Worm (Caenorhabditis elegans) whole organism, early embryonic: ENCODE data around the gene ZC190.4.

Experiments used
- B0310.2 ChIP-seq: sonication (generic microtip); optimal IDR thresholded peaks from 2 replicates; lab custom pipeline; 2016; ENCODE audit warnings: mild to moderate bottlenecking, missing genetic modification characterization, missing compliant biosample characterization
- F13C5.2 ChIP-seq: sonication (generic microtip); optimal IDR thresholded peaks from 2 replicates; lab custom pipeline; 2017; ENCODE audit warnings: mild to moderate bottlenecking, missing genetic modification characterization, inconsistent platforms, missing compliant biosample characterization
- aly-1 ChIP-seq: sonication (generic microtip); optimal IDR thresholded peaks from 2 replicates; lab custom pipeline; 2016; ENCODE audit warnings: missing genetic modification characterization, missing compliant biosample characterization
- ama-1 ChIP-seq: fragments of 150-350 bp; optimal IDR thresholded peaks from 2 replicates; lab custom pipeline; 2014
- ceh-13 ChIP-seq: fragments of 200-800 bp; sonication (Bioruptor generic); optimal IDR thresholded peaks from 2 replicates; lab custom pipeline; 2018; ENCODE audit warnings: mild to moderate bottlenecking, missing genetic modification characterization, missing compliant biosample characterization
- ceh-36 ChIP-seq: sonication (generic microtip); optimal IDR thresholded peaks from 2 replicates; lab custom pipeline; 2016; ENCODE audit warnings: missing genetic modification characterization, inconsistent platforms, missing compliant biosample characterization
- ets-7 ChIP-seq: sonication (generic microtip); optimal IDR thresholded peaks from 2 replicates; lab custom pipeline; 2016; ENCODE audit warnings: missing genotype, missing genetic modification characterization, missing compliant biosample characterization
- flt-1 ChIP-seq: fragments of 200-800 bp; sonication (Bioruptor generic); IDR thresholded peaks from 2 replicates; pipeline ENCODE4 v1.3.6; 2022; ENCODE audit warnings: missing genetic modification characterization, missing compliant biosample characterization
- hmbx-1 ChIP-seq: sonication (generic microtip); optimal IDR thresholded peaks from 2 replicates; lab custom pipeline; 2016; ENCODE audit warnings: mild to moderate bottlenecking, missing genetic modification characterization, missing compliant biosample characterization
- hmg-4 ChIP-seq: fragments of 200-800 bp; sonication (Bioruptor generic); optimal IDR thresholded peaks from 2 replicates; lab custom pipeline; 2018; ENCODE audit warnings: mild to moderate bottlenecking, missing genetic modification characterization, missing compliant biosample characterization
- hnd-1 ChIP-seq: sonication (generic microtip); optimal IDR thresholded peaks from 2 replicates; lab custom pipeline; 2016; ENCODE audit warnings: missing genetic modification characterization, missing compliant biosample characterization
- pes-1 ChIP-seq: fragments of 200-800 bp; sonication (Bioruptor generic); IDR thresholded peaks from 2 replicates; pipeline ENCODE4 v1.3.6; 2022; ENCODE audit warnings: missing genetic modification reagents, missing genetic modification characterization, missing compliant biosample characterization
- scrt-1 ChIP-seq: fragments of 200-800 bp; sonication (Bioruptor generic); IDR thresholded peaks from 2 replicates; pipeline ENCODE4 v1.3.6; 2022; ENCODE audit warnings: missing genetic modification characterization, missing compliant biosample characterization
- sea-1 ChIP-seq: fragments of 200-800 bp; sonication (Bioruptor generic); conservative IDR thresholded peaks from 2 replicates; pipeline ENCODE4 v1.3.6; 2022; ENCODE audit warnings: missing genetic modification characterization, missing compliant biosample characterization
- tbx-11 ChIP-seq: fragments of 200-800 bp; sonication (Bioruptor generic); IDR thresholded peaks from 2 replicates; pipeline ENCODE4 v1.3.6; 2022; ENCODE audit warnings: missing genetic modification characterization, missing compliant biosample characterization
- tbx-37 ChIP-seq: fragments of 200-800 bp; sonication (Bioruptor generic); conservative IDR thresholded peaks from 2 replicates; pipeline ENCODE4 v1.3.6; 2022; ENCODE audit warnings: missing genetic modification reagents, missing genetic modification characterization, missing compliant biosample characterization
- tra-4 ChIP-seq: sonication (generic microtip); optimal IDR thresholded peaks from 2 replicates; lab custom pipeline; 2017; ENCODE audit warnings: missing genetic modification characterization, missing compliant biosample characterization

ZC190.4 gene

DNA sequence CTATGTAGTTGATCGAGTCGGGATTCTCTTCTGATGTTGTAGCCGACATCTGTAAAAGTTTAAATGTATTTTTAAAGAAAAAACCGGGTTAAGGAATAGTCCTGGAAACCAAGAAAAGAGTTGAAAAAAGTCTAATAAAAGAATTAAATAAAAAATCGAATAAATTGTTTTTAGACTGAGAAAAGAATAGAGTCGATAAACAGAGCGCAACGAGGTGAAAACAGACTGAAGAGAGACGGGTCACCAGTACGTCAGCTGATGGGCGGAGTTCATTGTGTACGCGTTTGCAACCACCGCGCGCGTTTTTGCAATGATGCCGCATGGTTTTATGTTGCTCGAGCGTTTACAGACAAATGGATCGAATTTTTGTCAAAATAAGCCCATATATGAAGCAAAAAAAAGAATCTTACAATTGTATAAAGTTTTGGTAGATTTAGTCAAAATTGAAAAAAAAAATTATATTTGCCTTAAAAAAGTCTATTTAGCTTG lies 34.5 kb upstream of the ZC190.4 start, which contains the start of gene atg-18:
atg-18 (minus strand) TSS at position 51 of the 489 bp plus-strand sequence.
- no peak; the same call in 1 of the 2 replicates for TF ChIP-seq flt-1
- peak; percentile 28 for TF ChIP-seq hnd-1
- TF ChIP-seq scrt-1 (GFP tag; lab: Robert Waterston, UW), result peak; percentile 65; the same call in 1 of the 2 replicates
- no peak for TF ChIP-seq tra-4 (tag; lab: Kevin White, UChicago)
- TF ChIP-seq F13C5.2 (tag; lab: Kevin White, UChicago), result peak; percentile 77
- peak; percentile 67 for TF ChIP-seq pes-1
- TF ChIP-seq hmbx-1, result no peak
- TF ChIP-seq ets-7, result peak; percentile 33
- no peak for TF ChIP-seq ama-1
- TF ChIP-seq ceh-13 (GFP tag; lab: Kevin White, UChicago), result no peak
- peak; percentile 43 for TF ChIP-seq aly-1 (tag; lab: Kevin White, UChicago)
- peak; percentile 73 for TF ChIP-seq sea-1 (GFP tag; lab: Robert Waterston, UW)
- peak; percentile 20; the same call in 1 of the 2 replicates for TF ChIP-seq tbx-37 (GFP tag; lab: Robert Waterston, UW)
- no peak for TF ChIP-seq B0310.2
- TF ChIP-seq ceh-36 (tag; lab: Kevin White, UChicago), result peak; percentile 23
- TF ChIP-seq hmg-4, result no peak
- TF ChIP-seq tbx-11 (GFP tag; lab: Robert Waterston, UW), result peak; percentile 71; the same call in 1 of the 2 replicates

ce11 chrV:8632788-8633187 lies 33.1 kb upstream of the ZC190.4 start:
- TF ChIP-seq hmg-4 (no peak), scrt-1 (GFP tag; lab: Robert Waterston, UW) (no peak), ets-7 (no peak), tbx-37 (GFP tag; lab: Robert Waterston, UW) (no peak), tra-4 (tag; lab: Kevin White, UChicago) (no peak), flt-1 (no peak), ceh-13 (GFP tag; lab: Kevin White, UChicago) (no peak), pes-1 (no peak)

DNA sequence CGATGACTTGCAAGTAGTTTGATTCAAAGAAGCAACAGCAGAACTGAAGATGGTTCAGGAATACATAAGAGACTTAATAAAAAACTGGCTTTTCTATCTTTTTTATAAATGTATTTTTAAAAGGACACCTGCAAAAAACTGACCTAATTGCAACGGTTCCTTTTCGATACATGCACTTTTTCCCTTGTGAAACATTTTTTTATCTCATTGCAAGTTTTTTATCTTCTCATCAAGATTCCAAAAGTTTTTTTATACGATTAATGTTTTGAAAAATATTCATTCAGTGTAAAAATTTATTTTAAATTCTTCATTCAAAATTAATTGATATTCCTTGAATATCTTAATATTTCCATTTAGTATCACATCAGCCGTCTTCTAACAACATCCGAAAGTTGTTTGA lies 30.3 kb upstream of the ZC190.4 start, which contains the start of gene oac-29:
oac-29 (minus strand) TSS at position 101 of the 400 bp plus-strand sequence.
- TF ChIP-seq aly-1 (tag; lab: Kevin White, UChicago), result no peak
- no peak for TF ChIP-seq sea-1 (GFP tag; lab: Robert Waterston, UW)
- no peak for TF ChIP-seq tbx-11 (GFP tag; lab: Robert Waterston, UW)
- TF ChIP-seq ceh-13 (GFP tag; lab: Kevin White, UChicago), result no peak
- no peak for TF ChIP-seq hnd-1
- no peak for TF ChIP-seq hmg-4
- no peak for TF ChIP-seq hmbx-1
- TF ChIP-seq ama-1, result no peak
- TF ChIP-seq tra-4 (tag; lab: Kevin White, UChicago), result no peak
- no peak for TF ChIP-seq flt-1
- TF ChIP-seq F13C5.2 (tag; lab: Kevin White, UChicago), result no peak
- TF ChIP-seq ceh-36 (tag; lab: Kevin White, UChicago), result no peak
- TF ChIP-seq ets-7, result no peak
- TF ChIP-seq scrt-1 (GFP tag; lab: Robert Waterston, UW), result no peak
- no peak for TF ChIP-seq B0310.2
- no peak for TF ChIP-seq tbx-37 (GFP tag; lab: Robert Waterston, UW)

ce11 chrV:8636907-8637306 lies 29.0 kb upstream of the ZC190.4 start, which contains the start of gene grl-12:
Gene grl-12, minus strand, starts transcription at chrV:8637007.
- TF ChIP-seq tbx-37 (GFP tag; lab: Robert Waterston, UW) (no peak), hmg-4 (no peak), tbx-11 (GFP tag; lab: Robert Waterston, UW) (no peak), ceh-13 (GFP tag; lab: Kevin White, UChicago) (no peak), F13C5.2 (tag; lab: Kevin White, UChicago) (no peak), aly-1 (tag; lab: Kevin White, UChicago) (no peak), hnd-1 (no peak), ama-1 (no peak)

ce11 chrV:8637666-8638271 lies 28.1 kb upstream of the ZC190.4 start, which contains the start of the genes F28A12.10 and acd-4:
Gene F28A12.10, minus strand, starts transcription at chrV:8637766.
Gene acd-4, plus strand, starts transcription at chrV:8638221.
- TF ChIP-seq B0310.2 (no peak), sea-1 (GFP tag; lab: Robert Waterston, UW) (no peak), pes-1 (no peak)

ce11 chrV:8641266-8641665 lies 24.6 kb upstream of the ZC190.4 start, which contains the start of gene F28A12.3:
Gene F28A12.3, minus strand, starts transcription at chrV:8641366.
- no peak for TF ChIP-seq flt-1
- no peak for TF ChIP-seq ceh-13 (GFP tag; lab: Kevin White, UChicago)
- no peak for TF ChIP-seq pes-1
- TF ChIP-seq aly-1 (tag; lab: Kevin White, UChicago), result no peak
- TF ChIP-seq hmbx-1, result no peak
- TF ChIP-seq tra-4 (tag; lab: Kevin White, UChicago), result no peak
- no peak for TF ChIP-seq ama-1
- TF ChIP-seq scrt-1 (GFP tag; lab: Robert Waterston, UW), result no peak
- no peak for TF ChIP-seq sea-1 (GFP tag; lab: Robert Waterston, UW)
- TF ChIP-seq ceh-36 (tag; lab: Kevin White, UChicago), result no peak
- TF ChIP-seq tbx-11 (GFP tag; lab: Robert Waterston, UW), result no peak
- TF ChIP-seq tbx-37 (GFP tag; lab: Robert Waterston, UW), result no peak
- no peak for TF ChIP-seq B0310.2
- no peak for TF ChIP-seq ets-7
- TF ChIP-seq hmg-4, result no peak
- TF ChIP-seq hnd-1, result no peak
- TF ChIP-seq F13C5.2 (tag; lab: Kevin White, UChicago), result no peak

- TF ChIP-seq sea-1 (GFP tag; lab: Robert Waterston, UW) (no peak), ceh-36 (tag; lab: Kevin White, UChicago) (no peak), flt-1 (no peak), aly-1 (tag; lab: Kevin White, UChicago) (no peak), ets-7 (no peak), ceh-13 (GFP tag; lab: Kevin White, UChicago) (no peak), pes-1 (no peak), tra-4 (tag; lab: Kevin White, UChicago) (no peak), tbx-37 (GFP tag; lab: Robert Waterston, UW) (no peak), hmbx-1 (no peak)
These were observed 22.8 kb upstream of the ZC190.4 start, which contains the start of gene asp-13 for ce11 chrV:8643093-8643492. Gene asp-13, minus strand, starts transcription at chrV:8643193.
